Worm (Caenorhabditis elegans) whole organism, young adult: ENCODE results near the gene mmad-1.

ENCODE experiments used
- hsf-1 ChIP-seq: fragments of 200-800 bp; sonication (Bioruptor generic); IDR thresholded peaks from 2 replicates; pipeline ENCODE4 v1.3.6; 2022; ENCODE audit warnings: missing genetic modification reagents, missing genetic modification characterization, missing compliant biosample characterization
- nhr-80 ChIP-seq: sonication (generic microtip); optimal IDR thresholded peaks from 2 replicates; lab custom pipeline; 2016; ENCODE audit warnings: missing genetic modification characterization, missing compliant biosample characterization
- ztf-6 ChIP-seq: fragments of 200-800 bp; sonication (Bioruptor generic); IDR thresholded peaks from 2 replicates; pipeline ENCODE4 v1.3.6; 2022; ENCODE audit warnings: missing genetic modification reagents, missing genetic modification characterization, missing compliant biosample characterization

DNA sequence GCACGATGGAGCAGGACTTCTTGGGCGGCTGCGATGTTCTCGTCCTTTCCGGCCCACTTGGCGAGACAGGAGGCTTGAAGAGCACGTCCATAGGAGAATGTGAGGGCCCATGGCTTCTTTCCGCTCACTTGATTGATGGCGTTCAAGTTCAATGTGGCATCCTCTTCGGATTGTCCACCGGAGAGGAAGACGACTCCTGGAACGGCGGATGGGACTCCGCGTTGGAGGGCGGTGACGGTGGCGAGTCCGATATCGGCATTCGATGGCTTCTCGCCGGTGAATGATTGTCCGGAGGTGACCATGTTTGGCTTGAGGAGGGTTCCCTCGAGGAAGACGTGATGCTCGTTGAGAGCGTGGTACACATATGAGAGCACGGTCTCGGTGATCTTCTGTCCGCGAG is 14.8 kb upstream of the mmad-1 start:
- TF ChIP-seq hsf-1 (GFP tag; lab: Robert Waterston, UW), result no peak
- no peak for TF ChIP-seq ztf-6 (GFP tag; lab: Robert Waterston, UW)
- no peak for TF ChIP-seq nhr-80 (tag; lab: Kevin White, UChicago)
